Fruit fly (Drosophila melanogaster) whole organism, embryonic: ENCODE data around the gene CG14079.

ENCODE experiments used
- CG12299 ChIP-seq: fragments of 200-800 bp; sonication (Bioruptor generic); optimal IDR thresholded peaks from 2 replicates; lab custom pipeline; 2018; ENCODE audit warnings: missing biosample characterization, mild to moderate bottlenecking, missing genetic modification characterization
- CG2712 ChIP-seq: fragments of 200-800 bp; optimal IDR thresholded peaks from 3 replicates; lab custom pipeline; 2019; ENCODE audit warnings: missing biosample characterization, mild to moderate bottlenecking, missing genetic modification characterization, moderate library complexity
- CG4707 ChIP-seq: fragments of 200-800 bp; sonication (Bioruptor generic); optimal IDR thresholded peaks from 2 replicates; lab custom pipeline; 2018; ENCODE audit warnings: missing biosample characterization, mild to moderate bottlenecking, missing genetic modification characterization, moderate library complexity
- CG6654 ChIP-seq: fragments of 200-800 bp; sonication (Bioruptor generic); optimal IDR thresholded peaks from 2 replicates; lab custom pipeline; 2017; ENCODE audit warnings: missing biosample characterization, mild to moderate bottlenecking, missing genetic modification characterization
- CG9609 ChIP-seq: fragments of 200-800 bp; sonication (Bioruptor generic); optimal IDR thresholded peaks from 3 replicates; lab custom pipeline; 2016; ENCODE audit warnings: missing biosample characterization, missing genetic modification characterization
- CHES-1-like ChIP-seq: fragments of 200-800 bp; sonication (Bioruptor generic); optimal IDR thresholded peaks from 2 replicates; lab custom pipeline; 2016; ENCODE audit warnings: missing biosample characterization, missing genetic modification characterization
- Dad ChIP-seq: fragments of 200-800 bp; sonication (Bioruptor generic); optimal IDR thresholded peaks from 3 replicates; lab custom pipeline; 2016; ENCODE audit warnings: missing biosample characterization, missing genetic modification characterization
- Dip3 ChIP-seq: fragments of 200-800 bp; sonication (Bioruptor generic); optimal IDR thresholded peaks from 3 replicates; lab custom pipeline; 2016; ENCODE audit warnings: missing biosample characterization, missing genetic modification characterization
- Fer3 ChIP-seq: fragments of 200-800 bp; sonication (Bioruptor generic); optimal IDR thresholded peaks from 2 replicates; lab custom pipeline; 2018; ENCODE audit warnings: missing biosample characterization, mild to moderate bottlenecking, missing genetic modification characterization, moderate library complexity
- Hmr ChIP-seq: fragments of 200-800 bp; sonication (Bioruptor generic); optimal IDR thresholded peaks from 3 replicates; lab custom pipeline; 2017; ENCODE audit warnings: mild to moderate bottlenecking, missing biosample characterization, missing genetic modification reagents, missing genetic modification characterization
- Nf-YB ChIP-seq: fragments of 200-800 bp; sonication (Bioruptor generic); optimal IDR thresholded peaks from 3 replicates; lab custom pipeline; 2019; ENCODE audit warnings: missing biosample characterization, mild to moderate bottlenecking, missing genetic modification characterization, moderate library complexity
- emc ChIP-seq: fragments of 200-800 bp; sonication (Bioruptor generic); optimal IDR thresholded peaks from 2 replicates; lab custom pipeline; 2016; ENCODE audit warnings: missing biosample characterization, missing genetic modification characterization
- phol ChIP-seq: fragments of 200-800 bp; sonication (Bioruptor generic); optimal IDR thresholded peaks from 3 replicates; lab custom pipeline; 2018; ENCODE audit warnings: missing biosample characterization, mild to moderate bottlenecking, missing genetic modification characterization, moderate library complexity
- shn ChIP-seq: fragments of 200-800 bp; sonication (Bioruptor generic); optimal IDR thresholded peaks from 3 replicates; lab custom pipeline; 2016; ENCODE audit warnings: missing biosample characterization, missing genetic modification characterization

CG14079 gene

dm6 chr3L:19147169-19147568 lies 49.4 kb downstream of the CG14079 start (continued):
- peak; percentile 20 for TF ChIP-seq CG2712 (tag; lab: Kevin White, UChicago)
- TF ChIP-seq CHES-1-like (GFP tag; lab: Kevin White, UChicago): no peak
- TF ChIP-seq emc (GFP tag; lab: Kevin White, UChicago): no peak
- no peak for TF ChIP-seq Dad (GFP tag; lab: Kevin White, UChicago)
- TF ChIP-seq Dip3 (GFP tag; lab: Kevin White, UChicago): no peak
- TF ChIP-seq CG6654: no peak
- TF ChIP-seq Nf-YB (GFP tag; lab: Kevin White, UChicago): no peak
- TF ChIP-seq CG4707: no peak
- TF ChIP-seq Fer3 (tag; lab: Kevin White, UChicago): no peak
- peak; percentile 12 for TF ChIP-seq phol (tag; lab: Kevin White, UChicago)
- no peak for TF ChIP-seq CG12299 (tag; lab: Kevin White, UChicago)
- no peak for TF ChIP-seq CG9609 (GFP tag; lab: Kevin White, UChicago)
- TF ChIP-seq shn: no peak
- no peak for TF ChIP-seq Hmr (GFP tag; lab: Kevin White, UChicago)
- TF ChIP-seq, all 482 proteins: peak for 24
